Fruit fly (Drosophila melanogaster) whole organism, prepupa: ENCODE results near the gene CG7131.

Experiments
- CG10631 ChIP-seq: fragments of 200-800 bp; sonication (Bioruptor generic); optimal IDR thresholded peaks from 2 replicates; lab custom pipeline; 2016; ENCODE audit warnings: missing biosample characterization, missing genetic modification characterization
- CG10669 ChIP-seq: fragments of 200-800 bp; sonication (Bioruptor generic); optimal IDR thresholded peaks from 3 replicates; lab custom pipeline; 2018; ENCODE audit warnings: missing biosample characterization, mild to moderate bottlenecking, missing genetic modification characterization, moderate library complexity
- CG11762 ChIP-seq: fragments of 200-800 bp; sonication (Bioruptor generic); optimal IDR thresholded peaks from 3 replicates; lab custom pipeline; 2016; ENCODE audit warnings: missing biosample characterization, missing genetic modification characterization; ENCODE audit not compliant: insufficient read depth
- CG11902 ChIP-seq: fragments of 200-800 bp; sonication (Bioruptor generic); optimal IDR thresholded peaks from 3 replicates; lab custom pipeline; 2016; ENCODE audit warnings: missing biosample characterization, missing genetic modification characterization
- CG15336 ChIP-seq: fragments of 200-800 bp; sonication (Bioruptor generic); IDR thresholded peaks from 2 replicates; pipeline ENCODE4 v1.3.6; 2022; ENCODE audit warnings: missing biosample characterization, missing genetic modification characterization
- CG1621 ChIP-seq: fragments of 200-800 bp; sonication (Bioruptor generic); optimal IDR thresholded peaks from 3 replicates; lab custom pipeline; 2018; ENCODE audit warnings: missing biosample characterization, mild to moderate bottlenecking, missing genetic modification characterization
- CG16779 ChIP-seq: fragments of 200-800 bp; sonication (Bioruptor generic); optimal IDR thresholded peaks from 3 replicates; lab custom pipeline; 2017; ENCODE audit warnings: missing biosample characterization, mild to moderate bottlenecking, missing genetic modification characterization
- CG3032 ChIP-seq: fragments of 200-800 bp; optimal IDR thresholded peaks from 2 replicates; lab custom pipeline; 2019; ENCODE audit warnings: missing biosample characterization, mild to moderate bottlenecking, missing genetic modification characterization, moderate library complexity
- CG31627 ChIP-seq: fragments of 200-800 bp; sonication (Bioruptor generic); optimal IDR thresholded peaks from 3 replicates; lab custom pipeline; 2016; ENCODE audit warnings: missing biosample characterization, missing genetic modification characterization
- CG34406 ChIP-seq: fragments of 200-800 bp; sonication (Bioruptor generic); optimal IDR thresholded peaks from 3 replicates; lab custom pipeline; 2016; ENCODE audit warnings: missing biosample characterization, missing genetic modification characterization
- CG3919 ChIP-seq: fragments of 200-800 bp; sonication (Bioruptor generic); optimal IDR thresholded peaks from 3 replicates; lab custom pipeline; 2016; ENCODE audit warnings: missing biosample characterization, missing genetic modification characterization
- CG6163 ChIP-seq: fragments of 200-800 bp; sonication (Bioruptor generic); IDR thresholded peaks from 3 replicates; pipeline ENCODE4 v1.3.6; 2022; ENCODE audit warnings: missing biosample characterization, missing genetic modification characterization
- CG6276 ChIP-seq: fragments of 200-800 bp; sonication (Bioruptor generic); optimal IDR thresholded peaks from 2 replicates; lab custom pipeline; 2017; ENCODE audit warnings: missing biosample characterization, mild to moderate bottlenecking, missing genetic modification characterization
- CG6808 ChIP-seq: fragments of 200-800 bp; sonication (Bioruptor generic); optimal IDR thresholded peaks from 3 replicates; lab custom pipeline; 2017; ENCODE audit warnings: missing biosample characterization, missing genetic modification characterization, mild to moderate bottlenecking, moderate library complexity, missing genetic modification reagents
- CG9139 ChIP-seq: fragments of 200-800 bp; sonication (Bioruptor generic); optimal IDR thresholded peaks from 3 replicates; lab custom pipeline; 2017; ENCODE audit warnings: missing biosample characterization, mild to moderate bottlenecking, missing genetic modification characterization
- Eip75B ChIP-seq: fragments of 200-800 bp; sonication (Bioruptor generic); optimal IDR thresholded peaks from 3 replicates; lab custom pipeline; 2016; ENCODE audit warnings: missing biosample characterization, missing genetic modification characterization
- Eip78C ChIP-seq: fragments of 200-800 bp; sonication (Bioruptor generic); peaks from one replicate; lab custom pipeline; 2016; ENCODE audit warnings: missing biosample characterization, missing genetic modification characterization
- Eip93F ChIP-seq: fragments of 200-800 bp; sonication (Bioruptor generic); optimal IDR thresholded peaks from 2 replicates; lab custom pipeline; 2016; ENCODE audit warnings: missing biosample characterization, mild to moderate bottlenecking, missing genetic modification characterization
- Gug ChIP-seq: fragments of 200-800 bp; sonication (Bioruptor generic); IDR thresholded peaks from 2 replicates; pipeline ENCODE4 v1.3.6; 2022; ENCODE audit warnings: missing biosample characterization, missing genetic modification characterization
- Hr39 ChIP-seq: fragments of 200-800 bp; sonication (Bioruptor generic); optimal IDR thresholded peaks from 2 replicates; lab custom pipeline; 2016; ENCODE audit warnings: missing biosample characterization, missing genetic modification characterization
- Lpt ChIP-seq: fragments of 200-800 bp; sonication (Bioruptor generic); optimal IDR thresholded peaks from 3 replicates; lab custom pipeline; 2016; ENCODE audit warnings: missing biosample characterization, missing genetic modification characterization
- Met ChIP-seq: fragments of 200-800 bp; sonication (Bioruptor generic); optimal IDR thresholded peaks from 3 replicates; lab custom pipeline; 2016; ENCODE audit warnings: missing biosample characterization, missing genetic modification characterization
- OdsH ChIP-seq: fragments of 200-800 bp; sonication (Bioruptor generic); optimal IDR thresholded peaks from 3 replicates; lab custom pipeline; 2016; ENCODE audit warnings: missing biosample characterization, missing genetic modification characterization
- Smox ChIP-seq: fragments of 200-800 bp; sonication (Bioruptor generic); optimal IDR thresholded peaks from 3 replicates; lab custom pipeline; 2016; ENCODE audit warnings: missing biosample characterization, missing genetic modification characterization
- Sox14 ChIP-seq: fragments of 200-800 bp; sonication (Bioruptor generic); optimal IDR thresholded peaks from 3 replicates; lab custom pipeline; 2016; ENCODE audit warnings: missing biosample characterization, missing genetic modification characterization
- achi ChIP-seq: fragments of 200-800 bp; sonication (Bioruptor generic); optimal IDR thresholded peaks from 3 replicates; lab custom pipeline; 2016; ENCODE audit warnings: missing biosample characterization, missing genetic modification characterization
- dsx ChIP-seq: fragments of 200-800 bp; optimal IDR thresholded peaks from 3 replicates; lab custom pipeline; 2019; ENCODE audit warnings: missing biosample characterization, mild to moderate bottlenecking, missing genetic modification characterization, moderate library complexity; ENCODE audit not compliant: poor library complexity, severe bottlenecking
- fd59A ChIP-seq: fragments of 200-800 bp; sonication (Bioruptor generic); optimal IDR thresholded peaks from 2 replicates; lab custom pipeline; 2017; ENCODE audit warnings: missing biosample characterization, mild to moderate bottlenecking, missing genetic modification characterization, missing genetic modification reagents
- fd85E ChIP-seq: fragments of 200-800 bp; sonication (Bioruptor generic); optimal IDR thresholded peaks from 3 replicates; lab custom pipeline; 2016; ENCODE audit warnings: missing biosample characterization, missing genetic modification characterization
- fkh ChIP-seq: fragments of 200-800 bp; sonication (Bioruptor generic); optimal IDR thresholded peaks from 3 replicates; lab custom pipeline; 2017; ENCODE audit warnings: missing biosample characterization, mild to moderate bottlenecking, missing genetic modification characterization, moderate library complexity
- pdm3 ChIP-seq: fragments of 200-800 bp; sonication (Bioruptor generic); optimal IDR thresholded peaks from 3 replicates; lab custom pipeline; 2016; ENCODE audit warnings: missing biosample characterization, missing genetic modification characterization
- salr ChIP-seq, 2 experiments: fragments of 200-800 bp; sonication (Bioruptor generic); optimal IDR thresholded peaks; 3 replicates each; lab custom pipeline; 2016 to 2018; ENCODE audit warnings: missing biosample characterization in 2 of 2, missing genetic modification characterization in 2 of 2, mild to moderate bottlenecking in 1 of 2
- spab ChIP-seq: fragments of 200-800 bp; sonication (Bioruptor generic); optimal IDR thresholded peaks from 2 replicates; lab custom pipeline; 2017; ENCODE audit warnings: missing biosample characterization, mild to moderate bottlenecking, missing genetic modification characterization, missing genetic modification reagents
- svp ChIP-seq: fragments of 200-800 bp; sonication (Bioruptor generic); peaks from one replicate; lab custom pipeline; 2016; ENCODE audit warnings: missing biosample characterization, missing genetic modification characterization
- topi ChIP-seq: fragments of 200-800 bp; sonication (Bioruptor generic); optimal IDR thresholded peaks from 3 replicates; lab custom pipeline; 2016; ENCODE audit warnings: missing biosample characterization, missing genetic modification characterization
- vri ChIP-seq: fragments of 200-800 bp; sonication (Bioruptor generic); optimal IDR thresholded peaks from 3 replicates; lab custom pipeline; 2016; ENCODE audit warnings: missing biosample characterization, mild to moderate bottlenecking, missing genetic modification characterization

Gene CG7131

dm6 chr3R:18297444-18298297 lies 9.1 kb upstream of the CG7131 start (continued):
- TF ChIP-seq CG6276 (GFP tag; lab: Kevin White, UChicago) (peak; percentile 17), Sox14 (GFP tag; lab: Kevin White, UChicago) (peak; percentile 37), fd59A (peak; percentile 6), CG3919 (GFP tag; lab: Kevin White, UChicago) (no peak), CG31627 (GFP tag; lab: Kevin White, UChicago) (peak; percentile 12), achi (GFP tag; lab: Kevin White, UChicago) (peak; percentile 56), CG11902 (GFP tag; lab: Kevin White, UChicago) (no peak), CG6808 (GFP tag; lab: Kevin White, UChicago) (no peak), CG6163 (GFP tag; lab: Robert Waterston, UW) (peak; percentile 57; the same call in 1 of the 3 replicates), CG15336 (GFP tag; lab: Robert Waterston, UW) (peak; percentile 47; the same call in 1 of the 2 replicates), salr (GFP tag; optimal IDR thresholded peaks at IDR 0.05; lab: Kevin White, UChicago) (peak in 1 of 2 experiments; percentile 19), CG16779 (tag; lab: Kevin White, UChicago) (no peak), spab (no peak), Eip93F (GFP tag; lab: Kevin White, UChicago) (no peak), Hr39 (GFP tag; lab: Kevin White, UChicago) (no peak), vri (GFP tag; lab: Kevin White, UChicago) (no peak), CG10669 (GFP tag; lab: Kevin White, UChicago) (peak; percentile 26), Smox (no peak), topi (GFP tag; lab: Kevin White, UChicago) (no peak)

- TF ChIP-seq Met (GFP tag; lab: Kevin White, UChicago) = no peak
- peak; percentile 49 for TF ChIP-seq dsx (GFP tag; lab: Kevin White, UChicago)
- TF ChIP-seq Eip78C (GFP tag; lab: Kevin White, UChicago) = peak; percentile 18
- peak; percentile 76 for TF ChIP-seq svp
- TF ChIP-seq CG3032 = no peak
- no peak for TF ChIP-seq pdm3
- TF ChIP-seq fd85E (GFP tag; lab: Kevin White, UChicago) = no peak
- no peak for TF ChIP-seq Gug (GFP tag; lab: Robert Waterston, UW)
- TF ChIP-seq OdsH = no peak
- TF ChIP-seq Eip93F (GFP tag; lab: Kevin White, UChicago) = no peak
Measured at dm6 chr3R:18296737-18297136, 8.2 kb upstream of the CG7131 start.

- TF ChIP-seq Eip78C (GFP tag; lab: Kevin White, UChicago) (peak; percentile 40), Eip75B (GFP tag; lab: Kevin White, UChicago) (no peak), Lpt (no peak), CG9139 (GFP tag; lab: Kevin White, UChicago) (no peak), CG34406 (no peak), svp (peak; percentile 97), Eip93F (GFP tag; lab: Kevin White, UChicago) (peak; percentile 39), vri (GFP tag; lab: Kevin White, UChicago) (peak; percentile 8), CG10669 (GFP tag; lab: Kevin White, UChicago) (no peak), achi (GFP tag; lab: Kevin White, UChicago) (no peak), CG1621 (tag; lab: Kevin White, UChicago) (no peak), pdm3 (no peak), fkh (peak; percentile 71), CG11762 (GFP tag; lab: Kevin White, UChicago) (no peak), CG15336 (GFP tag; lab: Robert Waterston, UW) (no peak), CG10631 (no peak), fd85E (GFP tag; lab: Kevin White, UChicago) (no peak)
Measured at dm6 chr3R:18296084-18296483, 7.5 kb upstream of the CG7131 start.
